Worm (Caenorhabditis elegans): ENCODE results near the gene C16H3.3.

The C16H3.3 gene

ce11 chrX:17638460-17638859, 28.6 kb upstream of the C16H3.3 start:
- TF ChIP-seq M03D4.4 (tag; optimal IDR thresholded peaks at IDR 0.05), result no peak
- TF ChIP-seq ztf-11 (tag; optimal IDR thresholded peaks at IDR 0.05), result no peak
- no peak for TF ChIP-seq mab-5 (tag; optimal IDR thresholded peaks at IDR 0.05)
- no peak for TF ChIP-seq lin-32 (GFP tag; optimal IDR thresholded peaks at IDR 0.05)
- no peak for TF ChIP-seq pha-4 (tag; optimal IDR thresholded peaks at IDR 0.05)
- TF ChIP-seq elt-1 (tag; optimal IDR thresholded peaks at IDR 0.05; ENCODE audit: borderline replicate concordance, insufficient read depth), result no peak
- TF ChIP-seq zip-8 (tag; optimal IDR thresholded peaks at IDR 0.05), result no peak
- TF ChIP-seq flh-1 (GFP tag; optimal IDR thresholded peaks at IDR 0.05), result no peak
- TF ChIP-seq bed-3 (GFP tag; optimal IDR thresholded peaks at IDR 0.05), result no peak
- no peak for TF ChIP-seq elt-3 (tag; optimal IDR thresholded peaks at IDR 0.05)
- no peak for TF ChIP-seq nhr-28 (tag; optimal IDR thresholded peaks at IDR 0.05)
- no peak for TF ChIP-seq ham-2 (GFP tag; optimal IDR thresholded peaks at IDR 0.05)

ce11 chrX:17637528-17637927, 27.7 kb upstream of the C16H3.3 start:
- no peak for TF ChIP-seq ham-2 (GFP tag; optimal IDR thresholded peaks at IDR 0.05)
- no peak for TF ChIP-seq nhr-28 (tag; optimal IDR thresholded peaks at IDR 0.05)
- TF ChIP-seq lin-13 (tag; optimal IDR thresholded peaks at IDR 0.05), result no peak

- TF ChIP-seq cnd-1 (tag; optimal IDR thresholded peaks at IDR 0.05) (no peak), unc-62 (GFP tag; optimal IDR thresholded peaks at IDR 0.05) (no peak), snpc-4 (tag; optimal IDR thresholded peaks at IDR 0.05) (no peak), flh-1 (GFP tag; optimal IDR thresholded peaks at IDR 0.05) (no peak), ces-1 (GFP tag; optimal IDR thresholded peaks at IDR 0.05) (no peak), elt-3 (tag; optimal IDR thresholded peaks at IDR 0.05) (no peak), nhr-2 (tag; optimal IDR thresholded peaks at IDR 0.05) (no peak), sptf-1 (tag; optimal IDR thresholded peaks at IDR 0.05) (no peak), nhr-237 (tag; optimal IDR thresholded peaks at IDR 0.05) (no peak), drap-1 (GFP tag; optimal IDR thresholded peaks at IDR 0.05) (no peak), zip-8 (tag; optimal IDR thresholded peaks at IDR 0.05) (no peak), ceh-83 (GFP tag; optimal IDR thresholded peaks at IDR 0.05) (no peak), tbx-8 (GFP tag; optimal IDR thresholded peaks at IDR 0.05) (no peak), ceh-43 (GFP tag; optimal IDR thresholded peaks at IDR 0.05) (no peak), bed-3 (GFP tag; optimal IDR thresholded peaks at IDR 0.05) (no peak), elt-1 (tag; optimal IDR thresholded peaks at IDR 0.05; ENCODE audit: borderline replicate concordance, insufficient read depth) (no peak), blmp-1 (tag; optimal IDR thresholded peaks at IDR 0.05) (no peak), ztf-11 (tag; optimal IDR thresholded peaks at IDR 0.05) (no peak), ceh-39 (tag; optimal IDR thresholded peaks at IDR 0.05) (no peak), hlh-1 (tag; optimal IDR thresholded peaks at IDR 0.05) (no peak)
These were observed 26.5 kb upstream of the C16H3.3 start for ce11 chrX:17636326-17636735.

ce11 chrX:17634245-17634644, 24.4 kb upstream of the C16H3.3 start:
- TF ChIP-seq ceh-83 (GFP tag; optimal IDR thresholded peaks at IDR 0.05), result no peak
- no peak for TF ChIP-seq M03D4.4 (tag; optimal IDR thresholded peaks at IDR 0.05)
- TF ChIP-seq blmp-1 (tag; optimal IDR thresholded peaks at IDR 0.05), result no peak

- TF ChIP-seq unc-120 (tag; optimal IDR thresholded peaks at IDR 0.05; ENCODE audit: poor library complexity, severe bottlenecking), result peak; percentile 36
- peak; percentile 29 for TF ChIP-seq lin-32 (GFP tag; optimal IDR thresholded peaks at IDR 0.05)
- TF ChIP-seq elt-3 (tag; optimal IDR thresholded peaks at IDR 0.05), result no peak
- TF ChIP-seq M03D4.4 (tag; optimal IDR thresholded peaks at IDR 0.05), result no peak
- TF ChIP-seq zip-8 (tag; optimal IDR thresholded peaks at IDR 0.05), result no peak
- TF ChIP-seq tbx-8 (GFP tag; optimal IDR thresholded peaks at IDR 0.05), result no peak
- TF ChIP-seq snpc-4 (tag; optimal IDR thresholded peaks at IDR 0.05), result no peak
- no peak for TF ChIP-seq ceh-43 (GFP tag; optimal IDR thresholded peaks at IDR 0.05)
- TF ChIP-seq pha-4 (tag; optimal IDR thresholded peaks at IDR 0.05), result no peak
- TF ChIP-seq nhr-2 (tag; optimal IDR thresholded peaks at IDR 0.05), result peak; percentile 67
- TF ChIP-seq blmp-1 (tag; optimal IDR thresholded peaks at IDR 0.05), result no peak
- no peak for TF ChIP-seq drap-1 (GFP tag; optimal IDR thresholded peaks at IDR 0.05)
- TF ChIP-seq mab-5 (tag; optimal IDR thresholded peaks at IDR 0.05), result no peak
- no peak for TF ChIP-seq nhr-237 (tag; optimal IDR thresholded peaks at IDR 0.05)
- TF ChIP-seq flh-1 (GFP tag; optimal IDR thresholded peaks at IDR 0.05), result no peak
- TF ChIP-seq mep-1 (tag; optimal IDR thresholded peaks at IDR 0.05), result no peak
- TF ChIP-seq ham-2 (GFP tag; optimal IDR thresholded peaks at IDR 0.05), result no peak
- TF ChIP-seq bed-3 (GFP tag; optimal IDR thresholded peaks at IDR 0.05), result no peak
- peak; percentile 15 for TF ChIP-seq sptf-1 (tag; optimal IDR thresholded peaks at IDR 0.05)
- TF ChIP-seq lin-13 (tag; optimal IDR thresholded peaks at IDR 0.05), result no peak
- no peak for TF ChIP-seq nhr-28 (tag; optimal IDR thresholded peaks at IDR 0.05)
- TF ChIP-seq hlh-1 (tag; optimal IDR thresholded peaks at IDR 0.05), result peak; percentile 86
- no peak for TF ChIP-seq sem-2 (GFP tag; optimal IDR thresholded peaks at IDR 0.05)
- TF ChIP-seq unc-62 (GFP tag; optimal IDR thresholded peaks at IDR 0.05), result peak; percentile 51
- TF ChIP-seq elt-1 (tag; optimal IDR thresholded peaks at IDR 0.05; ENCODE audit: borderline replicate concordance, insufficient read depth), result no peak
- no peak for TF ChIP-seq ztf-11 (tag; optimal IDR thresholded peaks at IDR 0.05)
- no peak for TF ChIP-seq mls-2 (tag; optimal IDR thresholded peaks at IDR 0.05)
- TF ChIP-seq ces-1 (GFP tag; optimal IDR thresholded peaks at IDR 0.05), result no peak
- TF ChIP-seq nhr-12 (tag; optimal IDR thresholded peaks at IDR 0.05), result no peak
- no peak for TF ChIP-seq ceh-83 (GFP tag; optimal IDR thresholded peaks at IDR 0.05)
- TF ChIP-seq cnd-1 (tag; optimal IDR thresholded peaks at IDR 0.05), result peak; percentile 31
- TF ChIP-seq ceh-39 (tag; optimal IDR thresholded peaks at IDR 0.05), result no peak
- TF ChIP-seq unc-39 (tag; optimal IDR thresholded peaks at IDR 0.05), result no peak
- TF ChIP-seq lsy-2 (tag; optimal IDR thresholded peaks at IDR 0.05), result no peak
- TF ChIP-seq nhr-76 (tag; optimal IDR thresholded peaks at IDR 0.05), result no peak
These were observed 23.3 kb upstream of the C16H3.3 start for ce11 chrX:17633166-17633565.

Data from whole organism, mixed stage, embryonic.